Fruit fly (Drosophila melanogaster) whole organism, larva: ENCODE data around the gene CG11317.

Experiments used
- noc ChIP-seq: fragments of 200-800 bp; sonication (Bioruptor generic); optimal IDR thresholded peaks from 3 replicates; lab custom pipeline; 2019; ENCODE audit warnings: missing biosample characterization, mild to moderate bottlenecking, missing genetic modification characterization, moderate library complexity

CG11317 gene

DNA sequence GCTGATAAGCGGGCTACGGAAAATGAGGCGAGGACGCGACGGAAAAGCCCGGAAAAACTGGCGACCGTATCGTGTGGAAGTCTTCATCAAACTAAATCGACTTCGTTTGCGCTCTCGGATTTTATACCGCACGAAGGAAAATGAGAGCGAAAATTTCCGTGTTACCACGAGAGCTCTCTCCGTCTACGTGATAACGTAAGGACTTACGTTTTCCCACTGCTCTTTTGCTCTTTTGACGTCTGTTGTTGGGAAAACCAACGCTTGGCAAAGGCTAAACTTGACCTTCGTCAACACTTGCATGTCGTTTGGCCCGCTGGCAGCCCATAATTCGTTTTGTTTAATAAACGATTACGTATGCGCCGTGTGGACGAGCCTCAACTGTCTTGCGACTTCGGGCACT is at the start of gene CG11317:
CG11317 (minus strand) TSS at position 101 of the 400 bp plus-strand sequence.
- TF ChIP-seq noc (tag; lab: Kevin White, UChicago), result no peak

DNA sequence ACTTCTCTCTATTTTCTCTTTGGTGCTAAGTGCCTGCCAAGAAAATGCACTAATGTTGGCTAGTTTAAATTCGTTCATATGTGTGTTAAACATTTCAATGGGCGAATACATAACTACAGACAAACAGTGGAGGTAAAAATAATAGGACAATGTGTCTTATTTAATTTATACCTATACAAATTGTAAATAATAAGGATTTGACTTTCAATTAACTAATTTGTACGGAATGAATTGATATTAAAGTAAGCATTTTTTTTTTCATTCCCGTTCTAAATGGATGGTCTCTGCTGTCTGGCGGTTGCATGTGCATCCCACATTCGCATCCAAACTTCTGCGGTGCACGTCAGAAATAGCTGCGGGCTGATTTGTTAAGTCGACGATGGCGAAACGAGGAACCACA is 49.8 kb upstream of the CG11317 start:
- no peak for TF ChIP-seq noc (tag; lab: Kevin White, UChicago)

DNA sequence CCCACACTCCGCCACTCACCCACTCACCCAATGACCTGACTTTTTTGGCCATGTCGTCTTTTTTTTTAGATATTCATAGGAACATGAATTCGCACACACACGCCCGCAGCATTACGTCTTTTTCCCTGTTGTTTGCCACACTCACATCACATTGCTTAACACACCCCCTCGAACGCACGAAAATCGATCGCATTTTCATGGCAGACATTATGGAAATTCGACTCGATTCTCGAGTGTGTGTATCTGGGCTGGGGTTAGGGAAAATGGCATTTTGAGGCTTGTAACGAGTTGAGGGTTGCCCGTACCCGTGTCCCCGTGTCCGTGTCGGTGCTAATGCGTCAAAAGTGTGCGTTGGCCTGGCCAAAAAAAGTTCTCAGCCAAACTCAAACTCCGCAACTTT is 44.6 kb upstream of the CG11317 start:
- no peak for TF ChIP-seq noc (tag; lab: Kevin White, UChicago)

DNA sequence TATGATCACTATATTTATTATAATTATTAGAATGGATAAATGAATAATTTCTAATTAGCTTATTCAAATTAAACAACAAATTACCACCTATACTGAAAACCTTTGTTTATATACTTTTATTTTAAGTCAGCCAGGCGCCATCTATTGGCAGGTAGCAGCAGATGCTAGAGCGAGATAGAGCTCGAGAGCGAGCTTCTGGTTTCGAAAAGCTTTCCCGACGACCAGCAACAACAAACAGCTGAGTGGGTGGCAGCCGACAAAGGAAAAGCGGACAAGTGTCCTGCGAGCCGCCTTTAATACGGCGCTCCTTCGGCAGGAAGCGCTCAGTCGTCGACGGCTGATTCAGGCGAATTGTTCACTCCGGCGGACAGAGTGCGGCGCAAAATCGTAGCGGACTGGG is 36.9 kb upstream of the CG11317 start, which contains the start of gene Gycbeta100B:
Gycbeta100B (plus strand) TSS at position 337 of the 400 bp plus-strand sequence.
- no peak for TF ChIP-seq noc (tag; lab: Kevin White, UChicago)

- TF ChIP-seq noc (tag; lab: Kevin White, UChicago), result no peak
These were observed 33.4 kb upstream of the CG11317 start, which contains the start of gene Ktch for dm6 chr3R:31130566-31130965. Gene Ktch (minus strand): TSS chr3R:31130666.

- no peak for TF ChIP-seq noc (tag; lab: Kevin White, UChicago)
These were observed 30.2 kb upstream of the CG11317 start for dm6 chr3R:31127357-31127775.

DNA sequence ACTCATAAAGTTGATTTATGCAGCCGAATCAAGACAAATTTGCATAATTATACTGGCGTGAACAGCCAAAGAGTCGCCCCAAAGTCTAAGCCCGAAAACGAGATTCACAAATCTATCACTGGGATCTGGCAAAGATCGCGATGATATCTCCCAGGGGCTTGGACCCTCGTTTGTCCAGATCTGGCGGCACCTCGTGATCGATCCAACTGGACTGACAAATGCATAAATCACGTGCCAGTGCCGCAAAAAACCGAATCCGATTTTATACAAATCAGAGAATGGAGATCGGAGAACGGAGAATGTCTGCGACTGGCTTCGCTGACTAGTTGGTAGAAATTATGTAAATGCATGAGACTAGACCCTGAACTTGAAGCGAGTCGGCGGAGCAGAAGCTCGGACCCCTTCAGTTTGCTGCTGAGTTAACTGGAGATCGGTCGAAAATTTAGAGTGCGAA is 28.7 kb upstream of the CG11317 start, which contains the start of gene CG15554:
CG15554 (plus strand) TSS at position 404 of the 454 bp plus-strand sequence.
- no peak for TF ChIP-seq noc (tag; lab: Kevin White, UChicago)

- TF ChIP-seq noc (tag; lab: Kevin White, UChicago), result no peak
These were observed 26.2 kb upstream of the CG11317 start, which contains the start of gene Prosalpha3T for dm6 chr3R:31123315-31123714. Gene Prosalpha3T (minus strand): TSS chr3R:31123415.

DNA sequence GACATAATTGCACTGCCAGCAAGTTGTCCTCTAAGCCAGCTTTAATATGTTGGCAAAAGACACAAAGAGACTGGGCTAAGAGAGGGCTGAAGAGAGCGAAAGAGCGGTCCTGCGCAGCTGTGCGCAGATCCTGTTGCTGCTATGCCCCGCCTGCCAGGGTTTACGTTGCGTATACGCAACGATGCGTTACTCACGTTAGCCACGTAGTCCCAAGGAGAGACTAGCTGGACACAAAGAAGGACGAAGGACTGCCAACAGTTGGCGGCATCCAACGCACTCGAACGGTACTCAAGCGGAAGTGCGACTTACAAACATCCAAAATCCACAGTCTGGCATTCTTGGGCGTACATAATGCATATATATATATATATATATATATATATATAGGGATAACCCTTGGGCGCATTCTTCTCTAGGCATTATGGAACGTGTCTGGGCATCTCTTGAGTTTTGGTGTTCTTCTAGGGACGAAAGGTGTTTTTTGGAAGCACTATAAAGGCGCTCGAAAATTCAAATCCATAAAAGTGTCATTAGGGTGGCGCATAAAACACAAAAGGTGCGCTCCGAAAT is 22.8 kb upstream of the CG11317 start:
- no peak for TF ChIP-seq noc (tag; lab: Kevin White, UChicago)

- TF ChIP-seq noc (tag; lab: Kevin White, UChicago), result no peak
These were observed 12.0 kb upstream of the CG11317 start, which contains the start of gene Mayo for dm6 chr3R:31109126-31109525. Gene Mayo (minus strand): TSS chr3R:31109191.

DNA sequence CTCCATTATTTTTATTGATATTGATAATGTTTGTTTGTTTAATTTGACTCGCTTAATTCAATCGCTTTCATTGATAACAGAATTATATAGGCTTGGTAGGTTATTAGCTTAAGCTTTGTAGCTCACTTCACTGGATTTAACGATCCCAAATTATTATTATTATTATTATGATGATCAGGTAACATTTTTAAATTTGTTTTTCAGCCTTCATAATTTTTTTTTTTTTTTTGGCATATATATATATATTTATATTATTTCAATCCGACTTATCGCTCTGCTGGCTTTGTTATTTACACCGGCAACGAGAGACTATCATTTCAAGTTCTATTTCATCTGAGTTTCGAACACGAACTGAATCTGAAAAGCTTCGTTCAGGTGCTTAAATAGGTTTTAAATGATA is 3.9 kb upstream of the CG11317 start, which contains the start of gene CG15553:
CG15553 (minus strand) TSS at position 101 of the 400 bp plus-strand sequence.
- no peak for TF ChIP-seq noc (tag; lab: Kevin White, UChicago)

dm6 chr3R:31089985-31090384 is 7.1 kb downstream of the CG11317 start:
- no peak for TF ChIP-seq noc (tag; lab: Kevin White, UChicago)

- TF ChIP-seq noc (tag; lab: Kevin White, UChicago), result no peak
These were observed 10.7 kb downstream of the CG11317 start for dm6 chr3R:31086394-31086793.

dm6 chr3R:31070732-31071131 is 26.4 kb downstream of the CG11317 start:
- TF ChIP-seq noc (tag; lab: Kevin White, UChicago), result no peak

DNA sequence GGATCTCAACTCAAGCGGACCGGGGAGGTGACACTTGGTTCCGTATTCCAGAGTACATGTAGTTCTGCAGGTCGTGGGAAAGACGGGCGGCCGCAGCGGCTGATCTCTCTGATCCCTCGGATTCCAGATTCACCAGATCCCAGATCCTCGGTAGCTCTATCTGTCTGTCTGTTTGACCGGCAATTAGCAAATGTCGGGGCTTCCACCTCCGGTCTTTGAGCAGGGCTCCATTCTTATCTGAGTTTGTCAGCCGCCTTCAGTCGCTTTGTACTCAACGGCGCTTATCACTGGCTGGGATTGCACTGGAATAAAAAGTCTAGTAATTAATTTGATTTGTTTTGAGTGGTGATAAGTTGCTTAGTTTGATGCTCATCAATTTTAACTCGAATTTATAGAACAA is 30.8 kb downstream of the CG11317 start:
- no peak for TF ChIP-seq noc (tag; lab: Kevin White, UChicago)

dm6 chr3R:31064653-31065322 is 32.3 kb downstream of the CG11317 start, which contains the start of gene Sox100B:
Gene Sox100B (plus strand): TSS chr3R:31065253.
- no peak for TF ChIP-seq noc (tag; lab: Kevin White, UChicago)
